Worm (Caenorhabditis elegans) whole organism, early embryonic: ENCODE data around the gene lap-2.

Source experiments
- B0310.2 ChIP-seq: sonication (generic microtip); optimal IDR thresholded peaks from 2 replicates; lab custom pipeline; 2016; ENCODE audit warnings: mild to moderate bottlenecking, missing genetic modification characterization, missing compliant biosample characterization
- F13C5.2 ChIP-seq: sonication (generic microtip); optimal IDR thresholded peaks from 2 replicates; lab custom pipeline; 2017; ENCODE audit warnings: mild to moderate bottlenecking, missing genetic modification characterization, inconsistent platforms, missing compliant biosample characterization
- aly-1 ChIP-seq: sonication (generic microtip); optimal IDR thresholded peaks from 2 replicates; lab custom pipeline; 2016; ENCODE audit warnings: missing genetic modification characterization, missing compliant biosample characterization
- ama-1 ChIP-seq: fragments of 150-350 bp; optimal IDR thresholded peaks from 2 replicates; lab custom pipeline; 2014
- ceh-13 ChIP-seq: fragments of 200-800 bp; sonication (Bioruptor generic); optimal IDR thresholded peaks from 2 replicates; lab custom pipeline; 2018; ENCODE audit warnings: mild to moderate bottlenecking, missing genetic modification characterization, missing compliant biosample characterization
- ceh-36 ChIP-seq: sonication (generic microtip); optimal IDR thresholded peaks from 2 replicates; lab custom pipeline; 2016; ENCODE audit warnings: missing genetic modification characterization, inconsistent platforms, missing compliant biosample characterization
- ets-7 ChIP-seq: sonication (generic microtip); optimal IDR thresholded peaks from 2 replicates; lab custom pipeline; 2016; ENCODE audit warnings: missing genotype, missing genetic modification characterization, missing compliant biosample characterization
- flt-1 ChIP-seq: fragments of 200-800 bp; sonication (Bioruptor generic); IDR thresholded peaks from 2 replicates; pipeline ENCODE4 v1.3.6; 2022; ENCODE audit warnings: missing genetic modification characterization, missing compliant biosample characterization
- hmbx-1 ChIP-seq: sonication (generic microtip); optimal IDR thresholded peaks from 2 replicates; lab custom pipeline; 2016; ENCODE audit warnings: mild to moderate bottlenecking, missing genetic modification characterization, missing compliant biosample characterization
- hmg-4 ChIP-seq: fragments of 200-800 bp; sonication (Bioruptor generic); optimal IDR thresholded peaks from 2 replicates; lab custom pipeline; 2018; ENCODE audit warnings: mild to moderate bottlenecking, missing genetic modification characterization, missing compliant biosample characterization
- hnd-1 ChIP-seq: sonication (generic microtip); optimal IDR thresholded peaks from 2 replicates; lab custom pipeline; 2016; ENCODE audit warnings: missing genetic modification characterization, missing compliant biosample characterization
- pes-1 ChIP-seq: fragments of 200-800 bp; sonication (Bioruptor generic); IDR thresholded peaks from 2 replicates; pipeline ENCODE4 v1.3.6; 2022; ENCODE audit warnings: missing genetic modification reagents, missing genetic modification characterization, missing compliant biosample characterization
- scrt-1 ChIP-seq: fragments of 200-800 bp; sonication (Bioruptor generic); IDR thresholded peaks from 2 replicates; pipeline ENCODE4 v1.3.6; 2022; ENCODE audit warnings: missing genetic modification characterization, missing compliant biosample characterization
- sea-1 ChIP-seq: fragments of 200-800 bp; sonication (Bioruptor generic); conservative IDR thresholded peaks from 2 replicates; pipeline ENCODE4 v1.3.6; 2022; ENCODE audit warnings: missing genetic modification characterization, missing compliant biosample characterization
- tbx-11 ChIP-seq: fragments of 200-800 bp; sonication (Bioruptor generic); IDR thresholded peaks from 2 replicates; pipeline ENCODE4 v1.3.6; 2022; ENCODE audit warnings: missing genetic modification characterization, missing compliant biosample characterization
- tbx-37 ChIP-seq: fragments of 200-800 bp; sonication (Bioruptor generic); conservative IDR thresholded peaks from 2 replicates; pipeline ENCODE4 v1.3.6; 2022; ENCODE audit warnings: missing genetic modification reagents, missing genetic modification characterization, missing compliant biosample characterization
- tra-4 ChIP-seq: sonication (generic microtip); optimal IDR thresholded peaks from 2 replicates; lab custom pipeline; 2017; ENCODE audit warnings: missing genetic modification characterization, missing compliant biosample characterization

lap-2 gene

DNA sequence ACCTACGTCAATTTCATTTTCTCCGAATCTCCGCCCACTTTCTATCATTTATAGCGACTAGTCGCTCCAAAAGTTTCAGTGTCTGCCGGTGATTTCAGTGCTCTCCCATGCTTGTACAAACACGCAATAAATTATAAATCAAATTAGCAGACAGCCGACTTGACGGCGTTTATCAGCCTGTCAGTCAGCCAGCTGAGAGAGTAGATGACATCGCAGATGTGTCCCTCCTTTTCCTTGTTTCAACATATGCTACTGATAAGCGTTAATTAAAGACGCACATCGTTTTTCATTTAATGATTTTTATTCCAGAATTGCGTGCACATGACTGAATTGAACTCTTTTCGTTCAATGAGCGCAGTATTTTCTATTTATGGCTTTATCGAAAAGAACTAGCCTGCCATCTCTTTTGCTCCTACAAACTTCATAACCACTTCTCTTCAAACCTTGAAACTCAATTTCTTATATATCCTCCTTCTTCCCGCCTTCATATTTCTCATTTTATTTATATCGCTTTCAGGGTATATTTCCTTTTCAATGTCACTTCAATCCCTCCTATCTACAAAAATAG, at the start of gene lap-2:
lap-2 (plus strand) TSS at position 518 of the 568 bp plus-strand sequence.
- no peak for TF ChIP-seq ceh-36 (tag; lab: Kevin White, UChicago)

ce11 chrV:12995269-12995668, 48.2 kb upstream of the lap-2 start, which contains the start of gene far-5:
Gene far-5, plus strand, starts transcription at chrV:12995569.
- no peak for TF ChIP-seq ceh-13 (GFP tag; lab: Kevin White, UChicago)
- TF ChIP-seq B0310.2: no peak
- TF ChIP-seq flt-1 (GFP tag; lab: Robert Waterston, UW): no peak
- TF ChIP-seq F13C5.2: no peak
- TF ChIP-seq scrt-1: no peak

ce11 chrV:12997422-12997821, 46.1 kb upstream of the lap-2 start, which contains the start of gene far-3:
Gene far-3, minus strand, starts transcription at chrV:12997522.
- TF ChIP-seq ets-7 (tag; lab: Kevin White, UChicago) (no peak), sea-1 (GFP tag; lab: Robert Waterston, UW) (no peak), hmg-4 (GFP tag; lab: Kevin White, UChicago) (no peak), ceh-13 (GFP tag; lab: Kevin White, UChicago) (no peak), ceh-36 (tag; lab: Kevin White, UChicago) (no peak), aly-1 (no peak), tbx-37 (GFP tag; lab: Robert Waterston, UW) (no peak), tbx-11 (GFP tag; lab: Robert Waterston, UW) (no peak), flt-1 (GFP tag; lab: Robert Waterston, UW) (no peak), tra-4 (tag; lab: Kevin White, UChicago) (no peak)

DNA sequence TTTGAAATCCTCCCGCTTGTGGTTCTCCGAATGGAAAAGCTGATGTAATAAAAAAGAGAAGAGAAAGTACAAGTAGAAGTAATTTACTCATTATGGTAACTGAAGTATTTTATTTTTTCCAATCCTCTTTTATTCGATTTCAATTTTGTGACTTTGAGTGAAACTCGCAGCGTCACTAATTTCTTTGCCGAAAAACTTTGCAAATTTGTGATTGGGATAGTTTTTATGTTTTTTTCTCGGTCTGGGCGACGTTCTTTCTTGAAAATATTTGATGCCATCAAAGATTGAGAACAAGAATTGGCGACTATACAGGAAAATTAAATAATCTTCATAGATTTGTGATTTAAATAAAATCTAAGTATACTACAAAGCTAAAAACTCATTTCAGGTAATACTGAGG, 44.0 kb upstream of the lap-2 start, which contains the start of gene far-4:
far-4 (minus strand) TSS at position 101 of the 400 bp plus-strand sequence.
- TF ChIP-seq tbx-11 (GFP tag; lab: Robert Waterston, UW) (no peak), ets-7 (tag; lab: Kevin White, UChicago) (no peak), pes-1 (no peak), tbx-37 (GFP tag; lab: Robert Waterston, UW) (no peak), flt-1 (GFP tag; lab: Robert Waterston, UW) (no peak), hmg-4 (GFP tag; lab: Kevin White, UChicago) (no peak), F13C5.2 (no peak), aly-1 (no peak), ama-1 (lab: Kevin White, UChicago) (no peak)

DNA sequence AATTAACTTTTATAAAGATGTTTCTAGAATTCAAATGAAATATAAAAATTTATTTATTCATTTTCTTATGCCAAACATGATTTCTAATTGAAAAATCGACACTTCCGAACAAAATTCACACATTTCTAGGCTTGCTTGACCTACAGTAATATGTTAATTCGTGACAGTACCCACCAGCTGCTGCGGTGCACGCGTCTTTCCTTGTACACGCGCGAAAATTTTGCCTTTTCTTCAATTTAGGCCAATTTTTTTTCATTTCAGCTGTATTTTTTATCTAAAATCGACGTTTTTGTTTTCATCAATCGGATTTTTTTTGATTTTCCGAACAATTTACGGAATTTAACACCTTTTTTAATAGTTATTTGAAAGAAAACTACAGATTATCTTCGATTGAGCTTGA, 43.4 kb upstream of the lap-2 start:
- no peak for TF ChIP-seq pes-1
- TF ChIP-seq sea-1 (GFP tag; lab: Robert Waterston, UW): no peak
- no peak for TF ChIP-seq tbx-11 (GFP tag; lab: Robert Waterston, UW)
- TF ChIP-seq flt-1 (GFP tag; lab: Robert Waterston, UW): no peak
- TF ChIP-seq tbx-37 (GFP tag; lab: Robert Waterston, UW): no peak
- TF ChIP-seq ceh-13 (GFP tag; lab: Kevin White, UChicago): no peak
- TF ChIP-seq hmg-4 (GFP tag; lab: Kevin White, UChicago): no peak
- no peak for TF ChIP-seq aly-1
- no peak for TF ChIP-seq hmbx-1 (tag; lab: Kevin White, UChicago)
- TF ChIP-seq hnd-1 (tag; lab: Kevin White, UChicago): no peak
- TF ChIP-seq ceh-36 (tag; lab: Kevin White, UChicago): no peak

DNA sequence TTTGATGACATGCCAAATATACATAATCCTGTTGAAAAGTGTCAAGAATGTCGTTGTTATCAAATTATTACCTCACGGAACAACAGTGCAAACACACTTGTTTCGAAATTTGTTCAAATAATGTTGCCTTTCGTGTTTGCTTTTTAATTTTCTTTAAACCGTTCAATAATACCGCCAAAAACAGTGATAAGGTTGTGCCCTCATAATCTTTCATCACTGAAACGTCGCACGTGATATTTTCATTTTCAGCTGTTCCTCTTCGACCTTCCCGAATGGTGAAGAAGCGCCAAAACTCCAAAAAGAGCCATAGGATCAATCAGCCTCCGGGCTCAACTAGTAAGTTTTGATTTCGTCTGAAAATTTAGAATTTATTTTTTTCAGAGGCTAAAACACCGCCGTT, 41.4 kb upstream of the lap-2 start, which contains the start of gene inft-2:
inft-2 (plus strand) TSS at position 248 of the 400 bp plus-strand sequence.
- TF ChIP-seq ets-7 (tag; lab: Kevin White, UChicago): no peak
- no peak for TF ChIP-seq pes-1
- TF ChIP-seq sea-1 (GFP tag; lab: Robert Waterston, UW): no peak
- TF ChIP-seq tra-4 (tag; lab: Kevin White, UChicago): no peak

DNA sequence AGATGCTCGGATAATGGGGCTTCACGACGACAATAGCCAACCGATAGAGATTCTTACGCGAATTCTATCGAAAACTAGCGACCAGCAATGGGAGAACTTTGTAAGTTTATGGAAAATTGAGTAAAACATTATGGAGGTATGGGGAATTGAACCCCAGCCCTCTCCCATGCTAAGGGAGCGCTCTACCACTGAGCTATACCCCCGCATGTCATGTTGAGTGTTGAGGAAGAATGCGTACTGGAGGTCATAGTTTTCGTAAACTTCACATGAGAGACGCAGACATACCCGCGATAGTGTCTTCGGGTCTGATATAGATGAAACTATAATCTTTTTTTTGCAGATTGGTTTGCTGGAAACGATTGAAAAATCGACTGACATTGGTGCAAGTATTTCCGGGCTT, 40.1 kb upstream of the lap-2 start:
- TF ChIP-seq sea-1 (GFP tag; lab: Robert Waterston, UW) (peak; percentile 89), flt-1 (GFP tag; lab: Robert Waterston, UW) (peak; percentile 89), hmg-4 (GFP tag; lab: Kevin White, UChicago) (peak; percentile 88), tbx-37 (GFP tag; lab: Robert Waterston, UW) (peak; percentile 83), F13C5.2 (peak; percentile 70), B0310.2 (peak; percentile 86), hmbx-1 (tag; lab: Kevin White, UChicago) (peak; percentile 68), ceh-36 (tag; lab: Kevin White, UChicago) (peak; percentile 84), ets-7 (tag; lab: Kevin White, UChicago) (peak; percentile 86), pes-1 (peak; percentile 92), ama-1 (lab: Kevin White, UChicago) (no peak), ceh-13 (GFP tag; lab: Kevin White, UChicago) (peak; percentile 76), tbx-11 (GFP tag; lab: Robert Waterston, UW) (peak; percentile 88), scrt-1 (peak; percentile 91), hnd-1 (tag; lab: Kevin White, UChicago) (peak; percentile 82), tra-4 (tag; lab: Kevin White, UChicago) (peak; percentile 8), aly-1 (peak; percentile 88)

ce11 chrV:13004374-13004773, 39.1 kb upstream of the lap-2 start:
- TF ChIP-seq hmbx-1 (tag; lab: Kevin White, UChicago): no peak
- TF ChIP-seq tra-4 (tag; lab: Kevin White, UChicago): no peak
- TF ChIP-seq hmg-4 (GFP tag; lab: Kevin White, UChicago): no peak
- TF ChIP-seq aly-1: no peak
- TF ChIP-seq flt-1 (GFP tag; lab: Robert Waterston, UW): no peak
- no peak for TF ChIP-seq ceh-13 (GFP tag; lab: Kevin White, UChicago)
- no peak for TF ChIP-seq B0310.2
- no peak for TF ChIP-seq pes-1
- TF ChIP-seq scrt-1: no peak
- no peak for TF ChIP-seq tbx-37 (GFP tag; lab: Robert Waterston, UW)
- no peak for TF ChIP-seq ets-7 (tag; lab: Kevin White, UChicago)
- no peak for TF ChIP-seq tbx-11 (GFP tag; lab: Robert Waterston, UW)
- no peak for TF ChIP-seq F13C5.2
- TF ChIP-seq ceh-36 (tag; lab: Kevin White, UChicago): no peak
